Worm (Caenorhabditis elegans) whole organism, young adult: ENCODE measurements around the gene Y43F8C.13.
"Not testable (repeated sequence)": the region's sequence is repeated elsewhere in the genome, so short reads cannot be mapped to it uniquely, and the experiment has no call there.

Experiments
- ccch-3 ChIP-seq: fragments of 200-800 bp; sonication (Bioruptor generic); optimal IDR thresholded peaks from 2 replicates; lab custom pipeline; 2018; ENCODE audit warnings: mild to moderate bottlenecking, missing genetic modification characterization, missing compliant biosample characterization
- mes-4 ChIP-seq: sonication (generic microtip); optimal IDR thresholded peaks from 2 replicates; lab custom pipeline; 2016; ENCODE audit warnings: missing genotype, missing genetic modification characterization, missing compliant biosample characterization
- snpc-1.3 ChIP-seq: sonication (generic microtip); optimal IDR thresholded peaks from 2 replicates; lab custom pipeline; 2017; ENCODE audit warnings: missing genetic modification characterization, mild to moderate bottlenecking, missing compliant biosample characterization, antibody characterized with exemption, moderate library complexity, missing genotype, missing genetic modification reagents; ENCODE audit not compliant: insufficient read depth
- unc-62 ChIP-seq: fragments of 150-350 bp; optimal IDR thresholded peaks from 2 replicates; lab custom pipeline; 2014; ENCODE audit warnings: missing biosample characterization, missing genetic modification reagents, missing genetic modification characterization
- ztf-3 ChIP-seq: fragments of 200-800 bp; sonication (Bioruptor generic); optimal IDR thresholded peaks from 2 replicates; lab custom pipeline; 2018; ENCODE audit warnings: mild to moderate bottlenecking, missing genetic modification characterization, missing compliant biosample characterization

- not testable (repeated sequence) for TF ChIP-seq ztf-3 (GFP tag; lab: Kevin White, UChicago); mes-4 (tag; lab: Kevin White, UChicago); ccch-3; snpc-1.3; unc-62 (GFP tag; lab: Kevin White, UChicago)
Observed at ce11 chrV:19710514-19710913, 13.3 kb upstream of the Y43F8C.13 start, which contains the start of gene Y43F8C.15.
